Worm (Caenorhabditis elegans) whole organism, L2 larva: ENCODE data around the gene F41B5.12.

Experiments used
- C34F6.9 ChIP-seq: fragments of 150-350 bp; optimal IDR thresholded peaks from 2 replicates; lab custom pipeline; 2014; ENCODE audit warnings: missing biosample characterization, missing genetic modification characterization
- F13H6.1 ChIP-seq: sonication (generic microtip); optimal IDR thresholded peaks from 2 replicates; lab custom pipeline; 2016; ENCODE audit warnings: missing genetic modification characterization, missing compliant biosample characterization
- Y55F3AM.14 ChIP-seq: fragments of 200-800 bp; sonication (Bioruptor generic); optimal IDR thresholded peaks from 2 replicates; lab custom pipeline; 2018; ENCODE audit warnings: mild to moderate bottlenecking, missing genetic modification characterization, missing compliant biosample characterization
- ZK546.5 ChIP-seq: sonication (generic microtip); optimal IDR thresholded peaks from 2 replicates; lab custom pipeline; 2017; ENCODE audit warnings: missing biosample characterization, missing genetic modification characterization
- ama-1 ChIP-seq: fragments of 150-350 bp; optimal IDR thresholded peaks from 2 replicates; lab custom pipeline; 2018; ENCODE audit warnings: inconsistent platforms
- crh-2 ChIP-seq: sonication (generic microtip); optimal IDR thresholded peaks from 2 replicates; lab custom pipeline; 2017; ENCODE audit warnings: missing biosample characterization, missing genetic modification characterization
- dmd-4 ChIP-seq: sonication (generic microtip); optimal IDR thresholded peaks from 2 replicates; lab custom pipeline; 2017; ENCODE audit warnings: missing biosample characterization, missing genetic modification characterization
- egl-27 ChIP-seq: sonication (generic microtip); optimal IDR thresholded peaks from 3 replicates; lab custom pipeline; 2017; ENCODE audit warnings: missing biosample characterization, missing genetic modification reagents, missing genetic modification characterization
- elt-1 ChIP-seq: fragments of 150-350 bp; optimal IDR thresholded peaks from 2 replicates; lab custom pipeline; 2014; ENCODE audit warnings: missing biosample characterization, missing genetic modification characterization
- fos-1 ChIP-seq: fragments of 150-350 bp; optimal IDR thresholded peaks from 2 replicates; lab custom pipeline; 2014; ENCODE audit warnings: missing biosample characterization, missing genetic modification characterization
- gmeb-1 ChIP-seq: fragments of 150-350 bp; optimal IDR thresholded peaks from 2 replicates; lab custom pipeline; 2014; ENCODE audit warnings: missing biosample characterization, missing genetic modification characterization
- lin-11 ChIP-seq: fragments of 150-350 bp; sonication (generic microtip); optimal IDR thresholded peaks from 2 replicates; lab custom pipeline; 2014; ENCODE audit warnings: missing biosample characterization, missing genetic modification characterization, inconsistent platforms, mixed read lengths
- lin-13 ChIP-seq: fragments of 150-350 bp; optimal IDR thresholded peaks from 2 replicates; lab custom pipeline; 2014; ENCODE audit warnings: missing biosample characterization, missing genetic modification reagents, missing genetic modification characterization
- lin-39 ChIP-seq: fragments of 150-350 bp; optimal IDR thresholded peaks from 2 replicates; lab custom pipeline; 2014; ENCODE audit warnings: missing biosample characterization, missing genetic modification reagents, missing genetic modification characterization
- lsy-2 ChIP-seq, 2 experiments: fragments of 150-350 bp in 1 of 2; sonication (generic microtip) in 1 of 2; optimal IDR thresholded peaks; 2 replicates each; lab custom pipeline; 2014 to 2017; ENCODE audit warnings: missing biosample characterization in 2 of 2, missing genetic modification characterization in 2 of 2
- mab-5 ChIP-seq: fragments of 150-350 bp; optimal IDR thresholded peaks from 2 replicates; lab custom pipeline; 2014; ENCODE audit warnings: missing biosample characterization, missing genetic modification characterization
- mbf-1 ChIP-seq: sonication (generic microtip); optimal IDR thresholded peaks from 2 replicates; lab custom pipeline; 2017; ENCODE audit warnings: missing biosample characterization, missing genetic modification characterization
- mdl-1 ChIP-seq, 2 experiments: fragments of 150-350 bp in 1 of 2; sonication (generic microtip) in 1 of 2; optimal IDR thresholded peaks; 2 replicates each; lab custom pipeline; 2017; ENCODE audit warnings: missing biosample characterization in 2 of 2, missing genetic modification characterization in 2 of 2
- nhr-10 ChIP-seq: sonication (generic microtip); optimal IDR thresholded peaks from 2 replicates; lab custom pipeline; 2017; ENCODE audit warnings: missing biosample characterization, missing genetic modification characterization
- nhr-12 ChIP-seq: fragments of 150-350 bp; optimal IDR thresholded peaks from 2 replicates; lab custom pipeline; 2014; ENCODE audit warnings: missing biosample characterization, missing genetic modification characterization
- nhr-129 ChIP-seq: fragments of 150-350 bp; optimal IDR thresholded peaks from 2 replicates; lab custom pipeline; 2014; ENCODE audit warnings: missing biosample characterization, missing genetic modification characterization
- nhr-25 ChIP-seq: fragments of 150-350 bp; sonication (generic microtip); optimal IDR thresholded peaks from 3 replicates; lab custom pipeline; 2014; ENCODE audit warnings: missing biosample characterization, missing genetic modification characterization
- nhr-6 ChIP-seq: fragments of 150-350 bp; optimal IDR thresholded peaks from 2 replicates; lab custom pipeline; 2014; ENCODE audit warnings: missing biosample characterization, missing genetic modification characterization
- nhr-77 ChIP-seq: fragments of 150-350 bp; optimal IDR thresholded peaks from 2 replicates; lab custom pipeline; 2014; ENCODE audit warnings: missing biosample characterization, missing genetic modification characterization
- peb-1 ChIP-seq: fragments of 150-350 bp; optimal IDR thresholded peaks from 2 replicates; lab custom pipeline; 2014; ENCODE audit warnings: missing biosample characterization, missing genetic modification characterization
- sem-4 ChIP-seq: fragments of 150-350 bp; optimal IDR thresholded peaks from 2 replicates; lab custom pipeline; 2014; ENCODE audit warnings: missing biosample characterization, missing genetic modification reagents, missing genetic modification characterization
- skn-1 ChIP-seq: sonication (generic microtip); optimal IDR thresholded peaks from 2 replicates; lab custom pipeline; 2017; ENCODE audit warnings: missing biosample characterization, missing genetic modification characterization
- sma-3 ChIP-seq: sonication (generic microtip); optimal IDR thresholded peaks from 2 replicates; lab custom pipeline; 2016; ENCODE audit warnings: missing genetic modification reagents, missing genetic modification characterization, missing compliant biosample characterization
- sma-9 ChIP-seq, 2 experiments: fragments of 150-350 bp in 1 of 2; sonication (generic microtip) in 1 of 2; optimal IDR thresholded peaks; 2 replicates each; lab custom pipeline; 2014 to 2016; ENCODE audit warnings: missing genetic modification characterization in 2 of 2, mild to moderate bottlenecking in 1 of 2, missing biosample characterization in 1 of 2, missing compliant biosample characterization in 1 of 2, missing genetic modification reagents in 1 of 2, moderate library complexity in 1 of 2
- unc-39 ChIP-seq: fragments of 150-350 bp; optimal IDR thresholded peaks from 2 replicates; lab custom pipeline; 2014; ENCODE audit warnings: missing biosample characterization, missing genetic modification characterization
- unc-55 ChIP-seq: fragments of 150-350 bp; sonication (generic microtip); optimal IDR thresholded peaks from 3 replicates; lab custom pipeline; 2014; ENCODE audit warnings: missing biosample characterization, missing genetic modification reagents, missing genetic modification characterization
- zag-1 ChIP-seq: fragments of 150-350 bp; optimal IDR thresholded peaks from 2 replicates; lab custom pipeline; 2014; ENCODE audit warnings: missing biosample characterization, missing genetic modification characterization
- ztf-4 ChIP-seq: fragments of 150-350 bp; optimal IDR thresholded peaks from 2 replicates; lab custom pipeline; 2014; ENCODE audit warnings: missing biosample characterization, missing genetic modification characterization

F41B5.12 gene

DNA sequence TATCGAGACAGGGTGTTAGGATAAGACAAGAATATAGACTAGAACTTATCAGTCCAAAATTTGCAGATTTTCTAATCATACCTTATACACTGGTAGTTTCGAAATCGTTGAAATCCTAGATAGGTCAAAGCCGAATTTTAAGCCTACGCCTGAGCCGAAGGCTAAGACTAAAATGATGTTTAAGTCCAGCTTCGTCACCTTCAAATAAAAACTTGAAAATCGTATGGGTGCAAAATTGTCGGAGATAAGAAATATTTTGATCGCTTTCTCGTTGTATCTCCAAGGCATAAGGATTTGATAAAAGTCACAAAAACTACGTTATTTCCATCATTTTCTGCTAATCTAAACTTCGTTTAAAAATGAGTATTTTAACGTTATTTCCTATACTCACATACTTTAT is at the start of gene F41B5.12:
Gene F41B5.12, plus strand, starts transcription at position 301 of the 400 bp plus-strand sequence.
- TF ChIP-seq peb-1 (tag; lab: Kevin White, UChicago) (no peak), skn-1 (tag; lab: Kevin White, UChicago) (no peak), ama-1 (lab: Kevin White, UChicago) (no peak), Y55F3AM.14 (no peak)
- TF ChIP-seq, all 48 proteins: peak for 0

DNA sequence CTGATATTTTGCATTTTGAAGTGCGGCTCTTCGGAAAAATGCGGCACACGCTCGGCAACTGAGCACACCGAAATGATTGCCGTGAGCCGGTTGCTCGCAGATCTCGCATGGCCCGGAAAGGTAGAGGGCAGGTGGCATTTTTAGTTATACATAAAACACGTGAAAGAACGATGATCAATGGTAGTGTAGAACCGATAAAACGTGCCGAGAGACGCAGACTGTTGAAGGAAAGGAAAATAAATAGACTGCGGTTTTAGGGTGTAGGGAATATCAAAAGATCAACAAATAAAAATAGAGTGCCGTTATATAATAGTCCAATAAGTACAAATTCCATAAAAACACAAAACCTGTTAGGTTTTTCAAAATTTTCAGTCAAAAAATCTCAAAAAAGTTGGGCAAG is 48.8 kb upstream of the F41B5.12 start, which contains the start of gene nhr-133:
Gene nhr-133, minus strand, starts transcription at position 183 of the 400 bp plus-strand sequence.
- TF ChIP-seq nhr-129 (peak; percentile 7), ZK546.5 (tag; lab: Kevin White, UChicago) (no peak), unc-39 (tag; lab: Kevin White, UChicago) (no peak), crh-2 (tag; lab: Kevin White, UChicago) (peak; percentile 38), nhr-10 (no peak), sma-9 (GFP tag; optimal IDR thresholded peaks at IDR 0.05; lab: Kevin White, UChicago) (peak; percentile 73), sma-9 (tag; optimal IDR thresholded peaks at IDR 0.05; lab: Kevin White, UChicago) (no peak), nhr-12 (tag; lab: Kevin White, UChicago) (no peak), mdl-1 (tag; optimal IDR thresholded peaks at IDR 0.05; lab: Kevin White, UChicago) (no peak), egl-27 (tag; lab: Kevin White, UChicago) (no peak), nhr-77 (tag; lab: Kevin White, UChicago) (no peak), fos-1 (peak; percentile 23), skn-1 (tag; lab: Kevin White, UChicago) (no peak), F13H6.1 (peak; percentile 3)

DNA sequence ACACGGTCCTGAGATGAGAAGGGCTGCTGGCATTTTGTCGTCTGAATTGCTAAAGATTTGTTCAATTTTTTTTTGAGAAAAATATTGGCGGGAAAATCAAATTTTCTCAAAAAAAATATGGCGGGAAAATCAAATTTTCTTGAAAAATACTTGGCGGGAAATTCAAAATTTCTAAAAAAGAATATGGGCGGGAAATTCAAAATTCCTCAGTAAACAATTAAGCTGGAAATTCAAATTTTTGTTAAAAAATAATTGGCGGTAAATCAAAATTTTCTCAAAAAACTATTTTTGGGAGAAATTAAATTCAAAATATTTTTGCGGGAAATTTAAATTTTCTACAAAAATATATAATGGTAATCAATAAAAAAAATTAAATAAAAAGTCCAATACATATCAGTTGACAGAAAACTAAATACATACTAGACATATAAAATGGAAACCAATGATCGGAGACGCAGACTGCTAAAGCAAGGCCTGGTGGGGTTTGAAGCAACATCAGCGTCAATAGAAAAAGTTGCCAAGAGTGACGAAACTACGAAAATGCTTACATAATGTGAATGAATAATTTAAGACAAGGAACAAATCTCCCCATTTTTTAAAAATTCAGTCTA is 46.2 kb upstream of the F41B5.12 start, which contains the start of gene nhr-184:
Gene nhr-184, minus strand, starts transcription at position 51 of the 611 bp plus-strand sequence.
- peak; percentile 30 for TF ChIP-seq unc-55
- no peak for TF ChIP-seq nhr-6 (tag; lab: Kevin White, UChicago)
- TF ChIP-seq sma-9 (GFP tag; optimal IDR thresholded peaks at IDR 0.05; lab: Kevin White, UChicago): peak; percentile 35
- TF ChIP-seq sma-9 (tag; optimal IDR thresholded peaks at IDR 0.05; lab: Kevin White, UChicago): no peak
- peak; percentile 2 for TF ChIP-seq gmeb-1 (tag; lab: Kevin White, UChicago)
- TF ChIP-seq lsy-2 (tag; optimal IDR thresholded peaks at IDR 0.05; lab: Kevin White, UChicago): peak in 1 of 2 experiments; percentile 21
- TF ChIP-seq fos-1: peak; percentile 56
- TF ChIP-seq sem-4 (tag; lab: Kevin White, UChicago): no peak
- TF ChIP-seq, all 48 proteins: peak for 5

DNA sequence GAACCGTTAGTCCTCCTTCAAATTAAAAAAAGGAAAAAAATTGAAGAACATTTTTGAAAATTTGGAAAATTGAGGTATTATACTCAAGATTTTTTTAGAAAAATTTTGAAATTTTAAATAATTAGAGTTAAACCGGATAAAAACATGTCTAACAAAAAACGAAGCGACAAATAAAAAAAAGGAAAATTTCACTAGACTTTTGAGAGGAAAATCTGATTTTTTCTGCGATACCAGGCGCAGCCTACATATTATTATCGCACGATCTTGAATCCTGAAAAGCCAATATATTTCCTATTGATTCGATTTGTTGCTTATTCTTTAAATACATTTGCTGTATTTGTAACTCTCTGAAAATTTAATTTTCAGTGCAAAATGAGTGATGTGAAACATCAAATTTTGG is 45.4 kb upstream of the F41B5.12 start, which contains the start of gene nstp-8:
Gene nstp-8, plus strand, starts transcription at position 301 of the 400 bp plus-strand sequence.
- TF ChIP-seq unc-39 (tag; lab: Kevin White, UChicago) (no peak), ama-1 (lab: Kevin White, UChicago) (no peak), sma-9 (GFP tag; optimal IDR thresholded peaks at IDR 0.05; lab: Kevin White, UChicago) (no peak), sma-9 (tag; optimal IDR thresholded peaks at IDR 0.05; lab: Kevin White, UChicago) (no peak), fos-1 (no peak), mbf-1 (tag; lab: Kevin White, UChicago) (no peak), mab-5 (tag; lab: Kevin White, UChicago) (no peak), nhr-25 (tag; lab: Kevin White, UChicago) (no peak), lin-13 (GFP tag; lab: Kevin White, UChicago) (no peak), elt-1 (no peak), ztf-4 (no peak), zag-1 (tag; lab: Kevin White, UChicago) (no peak)

DNA sequence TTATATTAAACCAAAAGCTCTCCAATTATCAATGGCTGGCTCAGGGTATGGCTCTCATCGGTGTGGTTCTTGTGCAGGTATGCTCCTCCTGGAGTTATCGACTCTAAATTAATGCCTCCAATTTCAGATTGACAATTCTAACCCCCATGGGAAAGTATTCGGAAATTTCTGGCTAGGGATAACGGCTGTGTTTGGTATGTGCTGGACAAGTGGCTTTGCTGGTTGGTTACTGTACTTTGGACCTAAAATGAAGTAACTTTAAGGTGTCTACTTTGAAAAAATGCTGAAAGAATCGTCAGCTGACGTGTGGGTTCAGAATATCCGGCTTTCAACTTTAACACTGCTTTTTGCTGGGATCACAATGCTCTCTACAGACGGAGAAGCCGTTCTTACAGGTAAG is 43.8 kb upstream of the F41B5.12 start:
- TF ChIP-seq lin-11 (no peak), lin-39 (tag; lab: Kevin White, UChicago) (no peak), dmd-4 (no peak), ZK546.5 (tag; lab: Kevin White, UChicago) (no peak), sma-3 (GFP tag; lab: Kevin White, UChicago) (no peak), nhr-129 (no peak), C34F6.9 (tag; lab: Kevin White, UChicago) (no peak)
